Worm (Caenorhabditis elegans) whole organism, young adult: ENCODE measurements around the gene ZK856.6.

Source experiments
- B0261.1 ChIP-seq: sonication (generic microtip); optimal IDR thresholded peaks from 2 replicates; lab custom pipeline; 2016; ENCODE audit warnings: mild to moderate bottlenecking, missing genetic modification characterization, moderate library complexity, missing compliant biosample characterization
- B0336.3 ChIP-seq: fragments of 200-800 bp; sonication (Bioruptor generic); IDR thresholded peaks from 2 replicates; pipeline ENCODE4 v1.3.6; 2022; ENCODE audit warnings: missing genetic modification characterization, missing compliant biosample characterization
- C06A6.2 ChIP-seq: fragments of 200-800 bp; sonication (Bioruptor generic); conservative IDR thresholded peaks from 2 replicates; pipeline ENCODE4 v1.3.6; 2022; ENCODE audit warnings: missing genetic modification characterization, missing compliant biosample characterization
- F49E8.2 ChIP-seq: sonication (generic microtip); optimal IDR thresholded peaks from 3 replicates; lab custom pipeline; 2017; ENCODE audit warnings: missing genetic modification characterization, mild to moderate bottlenecking, missing compliant biosample characterization, antibody characterized with exemption, moderate library complexity; ENCODE audit not compliant: insufficient read depth
- K11D2.4 ChIP-seq: fragments of 200-800 bp; sonication (Bioruptor generic); IDR thresholded peaks from 2 replicates; pipeline ENCODE4 v1.3.6; 2022; ENCODE audit warnings: missing genetic modification reagents, missing genetic modification characterization, missing compliant biosample characterization
- K12H6.12 ChIP-seq: fragments of 200-800 bp; sonication (Bioruptor generic); optimal IDR thresholded peaks from 2 replicates; lab custom pipeline; 2018; ENCODE audit warnings: mild to moderate bottlenecking, missing genetic modification characterization, missing compliant biosample characterization
- Y53F4B.3 ChIP-seq: fragments of 200-800 bp; sonication (Bioruptor generic); IDR thresholded peaks from 2 replicates; pipeline ENCODE4 v1.3.6; 2022; ENCODE audit warnings: missing genetic modification reagents, missing genetic modification characterization, missing compliant biosample characterization
- ZK185.1 ChIP-seq: sonication (generic microtip); optimal IDR thresholded peaks from 2 replicates; lab custom pipeline; 2016; ENCODE audit warnings: mild to moderate bottlenecking, missing genetic modification characterization, missing compliant biosample characterization; ENCODE audit not compliant: poor library complexity, severe bottlenecking
- atf-7 ChIP-seq: sonication (generic microtip); optimal IDR thresholded peaks from 2 replicates; lab custom pipeline; 2017; ENCODE audit warnings: mild to moderate bottlenecking, missing genetic modification characterization, missing compliant biosample characterization
- cebp-1 ChIP-seq, 2 experiments: fragments of 200-800 bp in 1 of 2; sonication (Bioruptor generic) in 1 of 2; sonication (generic microtip) in 1 of 2; IDR thresholded peaks in 1 of 2; optimal IDR thresholded peaks in 1 of 2; 2 replicates each; pipeline versions ENCODE4 v1.3.6 to Lab custom; 2017 to 2022; ENCODE audit warnings: missing compliant biosample characterization in 2 of 2, missing genetic modification characterization in 2 of 2, mild to moderate bottlenecking in 1 of 2, missing genetic modification reagents in 1 of 2, moderate library complexity in 1 of 2
- ceh-40 ChIP-seq: fragments of 200-800 bp; sonication (Bioruptor generic); IDR thresholded peaks from 2 replicates; pipeline ENCODE4 v1.3.6; 2022; ENCODE audit warnings: missing genetic modification characterization, missing compliant biosample characterization
- ceh-79 ChIP-seq: sonication (generic microtip); optimal IDR thresholded peaks from 2 replicates; lab custom pipeline; 2017; ENCODE audit warnings: mild to moderate bottlenecking, missing genetic modification characterization, missing compliant biosample characterization
- chd-7 ChIP-seq: sonication (generic microtip); optimal IDR thresholded peaks from 2 replicates; lab custom pipeline; 2016; ENCODE audit warnings: mild to moderate bottlenecking, missing genetic modification characterization, moderate library complexity, missing compliant biosample characterization
- dpff-1 ChIP-seq: sonication (generic microtip); optimal IDR thresholded peaks from 2 replicates; lab custom pipeline; 2017; ENCODE audit warnings: mild to moderate bottlenecking, missing genetic modification characterization, missing compliant biosample characterization
- egl-18 ChIP-seq: fragments of 200-800 bp; sonication (Bioruptor generic); IDR thresholded peaks from 2 replicates; pipeline ENCODE4 v1.3.6; 2022; ENCODE audit warnings: missing genetic modification reagents, missing genetic modification characterization, missing compliant biosample characterization
- ekl-4 ChIP-seq: fragments of 200-800 bp; sonication (Bioruptor generic); IDR thresholded peaks from 2 replicates; pipeline ENCODE4 v1.3.6; 2022; ENCODE audit warnings: missing genetic modification reagents, missing genetic modification characterization, missing compliant biosample characterization
- ets-4 ChIP-seq: fragments of 200-800 bp; sonication (Bioruptor generic); optimal IDR thresholded peaks from 2 replicates; lab custom pipeline; 2018; ENCODE audit warnings: mild to moderate bottlenecking, missing genetic modification characterization, missing compliant biosample characterization
- hlh-26 ChIP-seq: fragments of 200-800 bp; sonication (Bioruptor generic); conservative IDR thresholded peaks from 2 replicates; pipeline ENCODE4 v1.3.6; 2022; ENCODE audit warnings: missing genetic modification reagents, missing genetic modification characterization, missing compliant biosample characterization
- hmg-1.2 ChIP-seq: fragments of 200-800 bp; sonication (Bioruptor generic); IDR thresholded peaks from 2 replicates; pipeline ENCODE4 v1.3.6; 2022; ENCODE audit warnings: missing genetic modification reagents, missing genetic modification characterization, missing compliant biosample characterization
- let-607 ChIP-seq, 2 experiments: fragments of 200-800 bp in 1 of 2; sonication (Bioruptor generic) in 1 of 2; sonication (generic microtip) in 1 of 2; optimal IDR thresholded peaks; 2 replicates each; lab custom pipeline; 2016 to 2018; ENCODE audit warnings: mild to moderate bottlenecking in 2 of 2, missing compliant biosample characterization in 2 of 2, missing genetic modification characterization in 2 of 2, moderate library complexity in 2 of 2, missing genotype in 1 of 2
- lin-26 ChIP-seq: fragments of 200-800 bp; sonication (Bioruptor generic); IDR thresholded peaks from 2 replicates; pipeline ENCODE4 v1.3.6; 2022; ENCODE audit warnings: missing genetic modification reagents, missing genetic modification characterization, missing compliant biosample characterization
- lin-35 ChIP-seq, 3 experiments: fragments of 150-350 bp in 2 of 3; sonication (generic microtip) in 1 of 3; optimal IDR thresholded peaks; 2 replicates each; lab custom pipeline; 2014 to 2018; ENCODE audit warnings: missing biosample characterization in 3 of 3, missing genetic modification characterization in 3 of 3, missing genetic modification reagents in 3 of 3
- lin-40 ChIP-seq: sonication (generic microtip); optimal IDR thresholded peaks from 2 replicates; lab custom pipeline; 2016; ENCODE audit warnings: missing genetic modification characterization, mild to moderate bottlenecking, missing compliant biosample characterization, missing genotype, missing genetic modification reagents
- lir-1 ChIP-seq: fragments of 200-800 bp; sonication (Bioruptor generic); conservative IDR thresholded peaks from 2 replicates; pipeline ENCODE4 v1.3.6; 2022; ENCODE audit warnings: missing genetic modification reagents, missing genetic modification characterization, missing compliant biosample characterization
- lsy-27 ChIP-seq: sonication (generic microtip); optimal IDR thresholded peaks from 2 replicates; lab custom pipeline; 2017; ENCODE audit warnings: missing genetic modification characterization, mild to moderate bottlenecking, missing compliant biosample characterization, antibody characterized with exemption, missing genotype, borderline replicate concordance; ENCODE audit not compliant: insufficient read depth
- madf-8 ChIP-seq: fragments of 200-800 bp; sonication (Bioruptor generic); conservative IDR thresholded peaks from 2 replicates; pipeline ENCODE4 v1.3.6; 2022; ENCODE audit warnings: missing genetic modification reagents, missing genetic modification characterization, missing compliant biosample characterization
- mcd-1 ChIP-seq: fragments of 200-800 bp; sonication (Bioruptor generic); IDR thresholded peaks from 2 replicates; pipeline ENCODE4 v1.3.6; 2022; ENCODE audit warnings: missing genetic modification reagents, missing genetic modification characterization, missing compliant biosample characterization
- mel-28 ChIP-seq: sonication (generic microtip); optimal IDR thresholded peaks from 2 replicates; lab custom pipeline; 2016; ENCODE audit warnings: borderline replicate concordance, mild to moderate bottlenecking, missing genetic modification characterization, missing compliant biosample characterization
- nfya-2 ChIP-seq: fragments of 200-800 bp; sonication (Bioruptor generic); IDR thresholded peaks from 2 replicates; pipeline ENCODE4 v1.3.6; 2022; ENCODE audit warnings: missing genetic modification reagents, missing genetic modification characterization, missing compliant biosample characterization
- nfyb-1 ChIP-seq: fragments of 200-800 bp; sonication (Bioruptor generic); IDR thresholded peaks from 2 replicates; pipeline ENCODE4 v1.3.6; 2022; ENCODE audit warnings: missing genetic modification reagents, missing genetic modification characterization, missing compliant biosample characterization
- nhr-120 ChIP-seq: fragments of 200-800 bp; sonication (Bioruptor generic); IDR thresholded peaks from 2 replicates; pipeline ENCODE4 v1.3.6; 2022; ENCODE audit warnings: missing genetic modification characterization, missing compliant biosample characterization
- rcor-1 ChIP-seq: fragments of 200-800 bp; sonication (Bioruptor generic); IDR thresholded peaks from 2 replicates; pipeline ENCODE4 v1.3.6; 2022; ENCODE audit warnings: missing genetic modification reagents, missing genetic modification characterization, missing compliant biosample characterization
- snpc-4 ChIP-seq, 5 experiments: fragments of 150-350 bp in 1 of 5; sonication (generic microtip) in 4 of 5; optimal IDR thresholded peaks; 2 replicates each; lab custom pipeline; 2014 to 2018; ENCODE audit warnings: missing genetic modification characterization in 5 of 5, missing biosample characterization in 3 of 5, antibody characterized with exemption in 2 of 5, mild to moderate bottlenecking in 2 of 5, missing compliant biosample characterization in 2 of 5, missing genotype in 2 of 5, moderate library complexity in 2 of 5, missing genetic modification reagents in 1 of 5
- somi-1 ChIP-seq: fragments of 200-800 bp; sonication (Bioruptor generic); optimal IDR thresholded peaks from 2 replicates; lab custom pipeline; 2018; ENCODE audit warnings: mild to moderate bottlenecking, missing genetic modification characterization, missing compliant biosample characterization
- tbx-9 ChIP-seq: sonication (generic microtip); optimal IDR thresholded peaks from 2 replicates; lab custom pipeline; 2016; ENCODE audit warnings: borderline replicate concordance, missing genetic modification characterization, inconsistent platforms, missing compliant biosample characterization
- tlf-1 ChIP-seq: fragments of 200-800 bp; sonication (Bioruptor generic); optimal IDR thresholded peaks from 2 replicates; lab custom pipeline; 2018; ENCODE audit warnings: mild to moderate bottlenecking, missing genetic modification characterization, missing compliant biosample characterization
- unc-62 ChIP-seq: fragments of 150-350 bp; optimal IDR thresholded peaks from 2 replicates; lab custom pipeline; 2014; ENCODE audit warnings: missing biosample characterization, missing genetic modification reagents, missing genetic modification characterization
- xnd-1 ChIP-seq: sonication (generic microtip); optimal IDR thresholded peaks from 2 replicates; lab custom pipeline; 2016; ENCODE audit warnings: missing genotype, missing genetic modification reagents, missing genetic modification characterization, missing compliant biosample characterization
- zim-3 ChIP-seq: sonication (generic microtip); optimal IDR thresholded peaks from 2 replicates; lab custom pipeline; 2017; ENCODE audit warnings: mild to moderate bottlenecking, missing genetic modification characterization, moderate library complexity, missing compliant biosample characterization
- ztf-25 ChIP-seq: fragments of 200-800 bp; sonication (Bioruptor generic); IDR thresholded peaks from 2 replicates; pipeline ENCODE4 v1.3.6; 2022; ENCODE audit warnings: missing genetic modification reagents, missing genetic modification characterization, missing compliant biosample characterization
- ztf-3 ChIP-seq: fragments of 200-800 bp; sonication (Bioruptor generic); optimal IDR thresholded peaks from 2 replicates; lab custom pipeline; 2018; ENCODE audit warnings: mild to moderate bottlenecking, missing genetic modification characterization, missing compliant biosample characterization

The ZK856.6 gene

DNA sequence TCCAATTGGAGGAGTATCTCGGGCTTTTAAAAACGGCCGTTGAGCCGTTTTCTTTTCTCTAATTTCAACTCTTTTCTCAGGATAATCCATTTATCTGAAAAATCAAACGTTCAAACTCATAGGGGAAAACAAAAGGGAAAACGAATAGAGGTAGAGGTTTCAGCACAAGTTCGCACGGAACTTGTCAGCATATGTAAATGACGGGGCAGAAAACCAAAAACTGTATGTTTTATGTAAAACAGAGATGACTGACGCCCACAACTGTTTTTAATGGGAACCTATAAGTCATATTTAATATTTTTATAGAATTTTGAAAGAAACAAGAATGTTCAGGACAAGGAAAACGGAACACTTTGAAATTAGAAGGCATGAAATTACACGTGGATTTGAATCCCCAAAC is 32.1 kb upstream of the ZK856.6 start, which contains the start of gene C51E3.6:
TSS of gene C51E3.6 (minus strand) at position 101 of the 400 bp plus-strand sequence.
- TF ChIP-seq ztf-3 (no peak), nfya-2 (GFP tag; lab: Robert Waterston, UW) (no peak), hmg-1.2 (GFP tag; lab: Robert Waterston, UW) (no peak)

ce11 chrV:10168870-10169269 is 29.6 kb upstream of the ZK856.6 start:
- TF ChIP-seq ekl-4 (GFP tag; lab: Robert Waterston, UW) (no peak), lin-35 (GFP tag; optimal IDR thresholded peaks at IDR 0.05; lab: Kevin White, UChicago) (peak in 1 of 3 experiments; percentile 18), cebp-1 (GFP tag; IDR thresholded peaks at IDR 0.05; lab: Robert Waterston, UW) (no peak), cebp-1 (tag; optimal IDR thresholded peaks at IDR 0.05; lab: Kevin White, UChicago) (peak; percentile 1), let-607 (tag; optimal IDR thresholded peaks at IDR 0.05; lab: Kevin White, UChicago) (no peak), lin-40 (peak; percentile 5)

- TF ChIP-seq tlf-1 (no peak), hlh-26 (GFP tag; lab: Robert Waterston, UW) (no peak), ztf-3 (no peak), madf-8 (GFP tag; lab: Robert Waterston, UW) (no peak), zim-3 (tag; lab: Kevin White, UChicago) (no peak), lin-26 (GFP tag; lab: Robert Waterston, UW) (no peak), nfya-2 (GFP tag; lab: Robert Waterston, UW) (no peak), ceh-79 (tag; lab: Kevin White, UChicago) (no peak), F49E8.2 (tag; lab: Kevin White, UChicago) (no peak), lsy-27 (tag; lab: Kevin White, UChicago) (no peak), xnd-1 (tag; lab: Kevin White, UChicago) (no peak), ets-4 (no peak), mel-28 (no peak), ztf-25 (GFP tag; lab: Robert Waterston, UW) (no peak), mcd-1 (no peak), B0261.1 (tag; lab: Kevin White, UChicago) (no peak), ekl-4 (GFP tag; lab: Robert Waterston, UW) (no peak), B0336.3 (GFP tag; lab: Robert Waterston, UW) (no peak), lir-1 (GFP tag; lab: Robert Waterston, UW) (no peak), nhr-120 (GFP tag; lab: Robert Waterston, UW) (no peak)
These were observed 24.8 kb upstream of the ZK856.6 start, which contains the start of gene egl-3 for ce11 chrV:10173653-10174052. TSS of gene egl-3 (minus strand) at chrV:10173753.

DNA sequence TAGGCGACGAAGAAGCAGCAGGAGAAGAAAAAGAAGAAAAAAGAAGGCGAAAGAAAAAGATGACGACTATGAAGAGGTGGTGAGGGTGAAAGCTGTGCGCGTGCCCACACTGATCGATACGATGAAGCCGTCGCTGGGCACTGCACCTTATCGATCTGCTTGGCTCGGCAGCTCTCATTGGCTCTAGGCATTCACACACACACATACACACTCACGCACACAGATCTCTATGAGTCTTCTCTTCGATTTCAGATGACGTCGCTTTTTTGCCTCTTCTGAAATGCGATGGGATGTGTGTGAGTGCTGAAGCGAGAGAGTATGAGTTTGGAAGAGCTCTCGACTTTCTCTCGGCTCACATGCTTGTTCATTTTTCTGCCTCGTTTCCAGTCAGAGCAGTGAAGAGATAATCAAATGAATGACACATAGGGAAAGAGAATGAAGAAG is 23.8 kb upstream of the ZK856.6 start:
- TF ChIP-seq B0336.3 (GFP tag; lab: Robert Waterston, UW), result 0 out of 2 replicates have a peak, but pooled peaks have one; percentile 17
- no peak for TF ChIP-seq ceh-40 (GFP tag; lab: Robert Waterston, UW)
- TF ChIP-seq K11D2.4 (GFP tag; lab: Robert Waterston, UW), result no peak; the same call in 1 of the 2 replicates
- no peak for TF ChIP-seq Y53F4B.3 (GFP tag; lab: Robert Waterston, UW)
- no peak for TF ChIP-seq tbx-9
- TF ChIP-seq lin-40, result peak; percentile 63
- 0 out of 2 replicates have a peak, but pooled peaks have one; percentile 30 for TF ChIP-seq C06A6.2 (GFP tag; lab: Robert Waterston, UW)
- TF ChIP-seq snpc-4 (GFP tag; optimal IDR thresholded peaks at IDR 0.05; lab: Kevin White, UChicago), result no peak
- TF ChIP-seq snpc-4 (tag; optimal IDR thresholded peaks at IDR 0.05; lab: Kevin White, UChicago), result peak in 1 of 4 experiments; percentile 5
- TF ChIP-seq unc-62 (GFP tag; lab: Kevin White, UChicago), result no peak
- TF ChIP-seq K12H6.12 (tag; lab: Kevin White, UChicago), result peak; percentile 83
- peak; percentile 61 for TF ChIP-seq mcd-1
- TF ChIP-seq ZK185.1 (tag; lab: Kevin White, UChicago), result peak; percentile 29
- TF ChIP-seq atf-7 (tag; lab: Kevin White, UChicago), result peak; percentile 85
- TF ChIP-seq chd-7 (tag; lab: Kevin White, UChicago), result peak; percentile 57
- TF ChIP-seq somi-1 (GFP tag; lab: Kevin White, UChicago), result peak; percentile 69
- no peak for TF ChIP-seq lir-1 (GFP tag; lab: Robert Waterston, UW)
- no peak for TF ChIP-seq dpff-1 (tag; lab: Kevin White, UChicago)
- 0 out of 2 replicates have a peak, but pooled peaks have one; percentile 24 for TF ChIP-seq egl-18 (GFP tag; lab: Robert Waterston, UW)
- peak; percentile 63; the same call in 1 of the 2 replicates for TF ChIP-seq rcor-1
- TF ChIP-seq nfyb-1, result peak; percentile 85
